Worm (Caenorhabditis elegans) whole organism, young adult: ENCODE measurements around the gene ZC13.10.

Experiments used
- B0261.1 ChIP-seq: sonication (generic microtip); optimal IDR thresholded peaks from 2 replicates; lab custom pipeline; 2016; ENCODE audit warnings: mild to moderate bottlenecking, missing genetic modification characterization, moderate library complexity, missing compliant biosample characterization
- B0336.3 ChIP-seq: fragments of 200-800 bp; sonication (Bioruptor generic); IDR thresholded peaks from 2 replicates; pipeline ENCODE4 v1.3.6; 2022; ENCODE audit warnings: missing genetic modification characterization, missing compliant biosample characterization
- D2030.7 ChIP-seq: fragments of 200-800 bp; sonication (Bioruptor generic); IDR thresholded peaks from 2 replicates; pipeline ENCODE4 v1.3.6; 2022; ENCODE audit warnings: missing genetic modification reagents, missing genetic modification characterization, missing compliant biosample characterization
- F10E7.11 ChIP-seq: sonication (generic microtip); optimal IDR thresholded peaks from 2 replicates; lab custom pipeline; 2017; ENCODE audit warnings: mild to moderate bottlenecking, missing genetic modification characterization, moderate library complexity, missing compliant biosample characterization
- F22D6.2 ChIP-seq: sonication (generic microtip); optimal IDR thresholded peaks from 2 replicates; lab custom pipeline; 2016; ENCODE audit warnings: mild to moderate bottlenecking, missing genetic modification characterization, missing compliant biosample characterization
- F49E8.2 ChIP-seq: sonication (generic microtip); optimal IDR thresholded peaks from 3 replicates; lab custom pipeline; 2017; ENCODE audit warnings: missing genetic modification characterization, mild to moderate bottlenecking, missing compliant biosample characterization, antibody characterized with exemption, moderate library complexity; ENCODE audit not compliant: insufficient read depth
- K11D2.4 ChIP-seq: fragments of 200-800 bp; sonication (Bioruptor generic); IDR thresholded peaks from 2 replicates; pipeline ENCODE4 v1.3.6; 2022; ENCODE audit warnings: missing genetic modification reagents, missing genetic modification characterization, missing compliant biosample characterization
- Y95B8A.8 ChIP-seq: fragments of 200-800 bp; sonication (Bioruptor generic); IDR thresholded peaks from 2 replicates; pipeline ENCODE4 v1.3.6; 2022; ENCODE audit warnings: missing genetic modification reagents, missing genetic modification characterization, missing compliant biosample characterization
- ZK185.1 ChIP-seq: sonication (generic microtip); optimal IDR thresholded peaks from 2 replicates; lab custom pipeline; 2016; ENCODE audit warnings: mild to moderate bottlenecking, missing genetic modification characterization, missing compliant biosample characterization; ENCODE audit not compliant: poor library complexity, severe bottlenecking
- ama-1 ChIP-seq, 3 experiments: fragments of 150-350 bp in 1 of 3; sonication (generic microtip) in 2 of 3; optimal IDR thresholded peaks; 2 replicates each; lab custom pipeline; 2014 to 2018; ENCODE audit warnings: missing biosample characterization in 2 of 3, missing genetic modification characterization in 2 of 3, missing genetic modification reagents in 2 of 3
- attf-6 ChIP-seq: fragments of 200-800 bp; sonication (Bioruptor generic); IDR thresholded peaks from 2 replicates; pipeline ENCODE4 v1.3.6; 2022; ENCODE audit warnings: missing genetic modification reagents, missing genetic modification characterization, missing compliant biosample characterization
- bed-2 ChIP-seq: fragments of 200-800 bp; sonication (Bioruptor generic); IDR thresholded peaks from 2 replicates; pipeline ENCODE4 v1.3.6; 2022; ENCODE audit warnings: missing genetic modification reagents, missing genetic modification characterization, missing compliant biosample characterization
- cebp-1 ChIP-seq, 2 experiments: fragments of 200-800 bp in 1 of 2; sonication (Bioruptor generic) in 1 of 2; sonication (generic microtip) in 1 of 2; IDR thresholded peaks in 1 of 2; optimal IDR thresholded peaks in 1 of 2; 2 replicates each; pipeline versions ENCODE4 v1.3.6 to Lab custom; 2017 to 2022; ENCODE audit warnings: missing compliant biosample characterization in 2 of 2, missing genetic modification characterization in 2 of 2, mild to moderate bottlenecking in 1 of 2, missing genetic modification reagents in 1 of 2, moderate library complexity in 1 of 2
- cebp-2 ChIP-seq: fragments of 200-800 bp; sonication (Bioruptor generic); IDR thresholded peaks from 2 replicates; pipeline ENCODE4 v1.3.6; 2022; ENCODE audit warnings: missing genetic modification characterization, missing compliant biosample characterization
- ceh-27 ChIP-seq: fragments of 200-800 bp; sonication (Bioruptor generic); optimal IDR thresholded peaks from 2 replicates; lab custom pipeline; 2018; ENCODE audit warnings: mild to moderate bottlenecking, missing genetic modification characterization, moderate library complexity, missing compliant biosample characterization
- ceh-58 ChIP-seq: fragments of 200-800 bp; sonication (Bioruptor generic); IDR thresholded peaks from 2 replicates; pipeline ENCODE4 v1.3.6; 2022; ENCODE audit warnings: missing genetic modification characterization, missing compliant biosample characterization
- ceh-91 ChIP-seq: fragments of 200-800 bp; sonication (Bioruptor generic); IDR thresholded peaks from 2 replicates; pipeline ENCODE4 v1.3.6; 2022; ENCODE audit warnings: missing genetic modification reagents, missing genetic modification characterization, missing compliant biosample characterization
- die-1 ChIP-seq: sonication (generic microtip); optimal IDR thresholded peaks from 2 replicates; lab custom pipeline; 2016; ENCODE audit warnings: missing genotype, mild to moderate bottlenecking, missing genetic modification characterization, missing compliant biosample characterization
- egl-44 ChIP-seq: fragments of 200-800 bp; sonication (Bioruptor generic); IDR thresholded peaks from 2 replicates; pipeline ENCODE4 v1.3.6; 2022; ENCODE audit warnings: missing genetic modification reagents, missing genetic modification characterization, missing compliant biosample characterization
- hmg-1.2 ChIP-seq: fragments of 200-800 bp; sonication (Bioruptor generic); IDR thresholded peaks from 2 replicates; pipeline ENCODE4 v1.3.6; 2022; ENCODE audit warnings: missing genetic modification reagents, missing genetic modification characterization, missing compliant biosample characterization
- hmg-20 ChIP-seq: fragments of 200-800 bp; sonication (Bioruptor generic); IDR thresholded peaks from 2 replicates; pipeline ENCODE4 v1.3.6; 2022; ENCODE audit warnings: missing genetic modification reagents, missing genetic modification characterization, missing compliant biosample characterization
- hsf-1 ChIP-seq: fragments of 200-800 bp; sonication (Bioruptor generic); IDR thresholded peaks from 2 replicates; pipeline ENCODE4 v1.3.6; 2022; ENCODE audit warnings: missing genetic modification reagents, missing genetic modification characterization, missing compliant biosample characterization
- lag-1 ChIP-seq: fragments of 200-800 bp; sonication (Bioruptor generic); IDR thresholded peaks from 2 replicates; pipeline ENCODE4 v1.3.6; 2022; ENCODE audit warnings: missing genetic modification reagents, missing genetic modification characterization, missing compliant biosample characterization
- lin-54 ChIP-seq: fragments of 200-800 bp; sonication (Bioruptor generic); optimal IDR thresholded peaks from 2 replicates; lab custom pipeline; 2018; ENCODE audit warnings: mild to moderate bottlenecking, missing genetic modification characterization, missing compliant biosample characterization
- lsl-1 ChIP-seq: fragments of 200-800 bp; sonication (Bioruptor generic); optimal IDR thresholded peaks from 2 replicates; lab custom pipeline; 2018; ENCODE audit warnings: mild to moderate bottlenecking, missing genetic modification characterization, moderate library complexity, missing compliant biosample characterization
- madf-3 ChIP-seq: fragments of 200-800 bp; sonication (Bioruptor generic); IDR thresholded peaks from 2 replicates; pipeline ENCODE4 v1.3.6; 2022; ENCODE audit warnings: missing genetic modification reagents, missing genetic modification characterization, missing compliant biosample characterization
- mxl-1 ChIP-seq: sonication (generic microtip); optimal IDR thresholded peaks from 2 replicates; lab custom pipeline; 2016; ENCODE audit warnings: missing genetic modification characterization, missing compliant biosample characterization
- nfya-1 ChIP-seq: sonication (generic microtip); optimal IDR thresholded peaks from 2 replicates; lab custom pipeline; 2017; ENCODE audit warnings: antibody characterized with exemption, missing compliant biosample characterization, missing genetic modification characterization, borderline replicate concordance; ENCODE audit not compliant: insufficient read depth
- nhr-120 ChIP-seq: fragments of 200-800 bp; sonication (Bioruptor generic); IDR thresholded peaks from 2 replicates; pipeline ENCODE4 v1.3.6; 2022; ENCODE audit warnings: missing genetic modification characterization, missing compliant biosample characterization
- nhr-27 ChIP-seq: fragments of 200-800 bp; sonication (Bioruptor generic); optimal IDR thresholded peaks from 2 replicates; lab custom pipeline; 2018; ENCODE audit warnings: mild to moderate bottlenecking, missing genetic modification characterization, moderate library complexity, missing compliant biosample characterization
- pha-4 ChIP-seq: fragments of 150-350 bp; sonication (generic microtip); optimal IDR thresholded peaks from 2 replicates; lab custom pipeline; 2014; ENCODE audit warnings: missing biosample characterization, missing genetic modification reagents, missing genetic modification characterization
- rcor-1 ChIP-seq: fragments of 200-800 bp; sonication (Bioruptor generic); IDR thresholded peaks from 2 replicates; pipeline ENCODE4 v1.3.6; 2022; ENCODE audit warnings: missing genetic modification reagents, missing genetic modification characterization, missing compliant biosample characterization
- rec-8 ChIP-seq, 2 experiments: sonication (generic microtip); optimal IDR thresholded peaks; 2 replicates each; lab custom pipeline; 2016; ENCODE audit warnings: mild to moderate bottlenecking in 2 of 2, missing genetic modification characterization in 2 of 2, missing genetic modification reagents in 2 of 2, missing genotype in 2 of 2, missing biosample characterization in 1 of 2, missing compliant biosample characterization in 1 of 2, moderate library complexity in 1 of 2
- sdz-38 ChIP-seq: sonication (generic microtip); optimal IDR thresholded peaks from 2 replicates; lab custom pipeline; 2016; ENCODE audit warnings: missing genotype, missing genetic modification characterization, missing compliant biosample characterization
- snpc-1.1 ChIP-seq: sonication (generic microtip); optimal IDR thresholded peaks from 2 replicates; lab custom pipeline; 2017; ENCODE audit warnings: missing genetic modification characterization, mild to moderate bottlenecking, missing compliant biosample characterization, antibody characterized with exemption, moderate library complexity, missing genotype, missing genetic modification reagents; ENCODE audit not compliant: insufficient read depth
- snpc-3.4 ChIP-seq: sonication (generic microtip); optimal IDR thresholded peaks from 2 replicates; lab custom pipeline; 2017; ENCODE audit warnings: missing genetic modification characterization, mild to moderate bottlenecking, missing compliant biosample characterization, antibody characterized with exemption, moderate library complexity, missing genotype, missing genetic modification reagents
- somi-1 ChIP-seq: fragments of 200-800 bp; sonication (Bioruptor generic); optimal IDR thresholded peaks from 2 replicates; lab custom pipeline; 2018; ENCODE audit warnings: mild to moderate bottlenecking, missing genetic modification characterization, missing compliant biosample characterization
- sptf-2 ChIP-seq: fragments of 200-800 bp; sonication (Bioruptor generic); optimal IDR thresholded peaks from 2 replicates; lab custom pipeline; 2018; ENCODE audit warnings: mild to moderate bottlenecking, missing genetic modification characterization, missing compliant biosample characterization
- unc-62 ChIP-seq: fragments of 150-350 bp; optimal IDR thresholded peaks from 2 replicates; lab custom pipeline; 2014; ENCODE audit warnings: missing biosample characterization, missing genetic modification reagents, missing genetic modification characterization
- zfh-2 ChIP-seq: fragments of 200-800 bp; sonication (Bioruptor generic); conservative IDR thresholded peaks from 2 replicates; pipeline ENCODE4 v1.3.6; 2022; ENCODE audit warnings: missing genetic modification reagents, missing genetic modification characterization, missing compliant biosample characterization
- ztf-28 ChIP-seq: fragments of 200-800 bp; sonication (Bioruptor generic); IDR thresholded peaks from 2 replicates; pipeline ENCODE4 v1.3.6; 2022; ENCODE audit warnings: missing genetic modification reagents, missing genetic modification characterization, missing compliant biosample characterization
- ztf-3 ChIP-seq: fragments of 200-800 bp; sonication (Bioruptor generic); optimal IDR thresholded peaks from 2 replicates; lab custom pipeline; 2018; ENCODE audit warnings: mild to moderate bottlenecking, missing genetic modification characterization, missing compliant biosample characterization

Gene ZC13.10

ce11 chrX:859401-859800 is 43.0 kb downstream of the ZC13.10 start, which contains the start of gene F56F10.2:
TSS of gene F56F10.2 (plus strand) at chrX:859615.
- TF ChIP-seq lin-54 (GFP tag; lab: Kevin White, UChicago) (no peak), K11D2.4 (GFP tag; lab: Robert Waterston, UW) (no peak), ama-1 (optimal IDR thresholded peaks at IDR 0.05; lab: Kevin White, UChicago) (no peak), ama-1 (GFP tag; optimal IDR thresholded peaks at IDR 0.05; lab: Kevin White, UChicago) (no peak), B0261.1 (tag; lab: Kevin White, UChicago) (no peak), attf-6 (GFP tag; lab: Robert Waterston, UW) (no peak), F49E8.2 (tag; lab: Kevin White, UChicago) (no peak), hmg-1.2 (GFP tag; lab: Robert Waterston, UW) (no peak), sptf-2 (GFP tag; lab: Kevin White, UChicago) (no peak), F22D6.2 (tag; lab: Kevin White, UChicago) (no peak), ztf-3 (GFP tag; lab: Kevin White, UChicago) (no peak), F10E7.11 (no peak), mxl-1 (tag; lab: Kevin White, UChicago) (no peak), nfya-1 (tag; lab: Kevin White, UChicago) (no peak)

ce11 chrX:857658-858057 is 44.8 kb downstream of the ZC13.10 start:
- no peak for TF ChIP-seq egl-44
- 0 out of 2 replicates have a peak, but pooled peaks have one; percentile 32 for TF ChIP-seq madf-3 (GFP tag; lab: Robert Waterston, UW)
- TF ChIP-seq sdz-38 (tag; lab: Kevin White, UChicago), result no peak
- TF ChIP-seq bed-2 (GFP tag; lab: Robert Waterston, UW), result no peak
- TF ChIP-seq Y95B8A.8, result no peak
- TF ChIP-seq hsf-1 (GFP tag; lab: Robert Waterston, UW), result 0 out of 2 replicates have a peak, but pooled peaks have one; percentile 30
- no peak for TF ChIP-seq somi-1 (GFP tag; lab: Kevin White, UChicago)
- no peak for TF ChIP-seq ztf-28 (GFP tag; lab: Robert Waterston, UW)
- no peak for TF ChIP-seq B0336.3 (GFP tag; lab: Robert Waterston, UW)

ce11 chrX:853604-854003 is 48.8 kb downstream of the ZC13.10 start:
- TF ChIP-seq ceh-91 (no peak), lag-1 (GFP tag; lab: Robert Waterston, UW) (no peak), cebp-1 (GFP tag; IDR thresholded peaks at IDR 0.05; lab: Robert Waterston, UW) (no peak), cebp-1 (tag; optimal IDR thresholded peaks at IDR 0.05; lab: Kevin White, UChicago) (no peak), B0336.3 (GFP tag; lab: Robert Waterston, UW) (no peak), ZK185.1 (tag; lab: Kevin White, UChicago) (no peak), ceh-58 (GFP tag; lab: Robert Waterston, UW) (no peak), hmg-20 (no peak), F10E7.11 (no peak)

ce11 chrX:852739-853268 is 49.6 kb downstream of the ZC13.10 start:
- TF ChIP-seq unc-62 (GFP tag; lab: Kevin White, UChicago) (no peak), zfh-2 (GFP tag; lab: Robert Waterston, UW) (no peak), lsl-1 (GFP tag; lab: Kevin White, UChicago) (no peak), ama-1 (optimal IDR thresholded peaks at IDR 0.05; lab: Kevin White, UChicago) (no peak), ama-1 (GFP tag; optimal IDR thresholded peaks at IDR 0.05; lab: Kevin White, UChicago) (no peak), rec-8 (tag; optimal IDR thresholded peaks at IDR 0.05; lab: Kevin White, UChicago) (no peak), nhr-120 (GFP tag; lab: Robert Waterston, UW) (no peak), ceh-27 (no peak), cebp-2 (GFP tag; lab: Robert Waterston, UW) (no peak), pha-4 (tag; lab: Kevin White, UChicago) (no peak), snpc-3.4 (tag; lab: Kevin White, UChicago) (no peak), die-1 (no peak), nhr-27 (tag; lab: Kevin White, UChicago) (no peak), D2030.7 (no peak), snpc-1.1 (tag; lab: Kevin White, UChicago) (no peak), rcor-1 (no peak), Y95B8A.8 (no peak), egl-44 (no peak)
